Fruit fly (Drosophila melanogaster): ENCODE results near the gene CG10680.

Gene CG10680

dm6 chr2L:19963836-19964235, at the start of gene CG10680:
TSS of gene CG10680 (plus strand) at chr2L:19964136.
- TF ChIP-seq fkh (GFP tag; optimal IDR thresholded peaks at IDR 0.05) (no peak), CG8319 (GFP tag; optimal IDR thresholded peaks at IDR 0.05) (no peak), CG31627 (GFP tag; optimal IDR thresholded peaks at IDR 0.05) (no peak), CG10631 (GFP tag; optimal IDR thresholded peaks at IDR 0.05) (no peak), CG6792 (GFP tag; optimal IDR thresholded peaks at IDR 0.05) (no peak), salr (GFP tag; optimal IDR thresholded peaks at IDR 0.05) (no peak), Hr4 (GFP tag; optimal IDR thresholded peaks at IDR 0.05) (no peak), Hr39 (GFP tag; optimal IDR thresholded peaks at IDR 0.05) (no peak), Met (GFP tag; optimal IDR thresholded peaks at IDR 0.05) (no peak), esn (GFP tag; optimal IDR thresholded peaks at IDR 0.05) (no peak), CG3032 (tag; optimal IDR thresholded peaks at IDR 0.05) (no peak), CG7368 (GFP tag; optimal IDR thresholded peaks at IDR 0.05) (no peak), Eip78C (GFP tag) (no peak), CG11294 (GFP tag; IDR thresholded peaks at IDR 0.05) (no peak)

- 0 out of 2 replicates have a peak, but pooled peaks have one; percentile 12 for TF ChIP-seq CG15336 (GFP tag; IDR thresholded peaks at IDR 0.05)
- TF ChIP-seq CG3919 (GFP tag; optimal IDR thresholded peaks at IDR 0.05), result no peak
- TF ChIP-seq svp (GFP tag), result peak; percentile 39
- no peak for TF ChIP-seq CG10631 (GFP tag; optimal IDR thresholded peaks at IDR 0.05)
- TF ChIP-seq CG8319 (GFP tag; optimal IDR thresholded peaks at IDR 0.05), result no peak
- TF ChIP-seq fkh (GFP tag; optimal IDR thresholded peaks at IDR 0.05), result no peak
- no peak for TF ChIP-seq CG6276 (GFP tag; optimal IDR thresholded peaks at IDR 0.05)
Observed at dm6 chr2L:19915195-19915594, 48.7 kb upstream of the CG10680 start.

dm6 chr2L:19916982-19917381, 47.0 kb upstream of the CG10680 start:
- TF ChIP-seq CG6163 (GFP tag; IDR thresholded peaks at IDR 0.05) (0 out of 3 replicates have a peak, but pooled peaks have one; percentile 8), Eip78C (GFP tag) (peak; percentile 39), Eip93F (GFP tag; optimal IDR thresholded peaks at IDR 0.05) (no peak), CG16779 (tag; optimal IDR thresholded peaks at IDR 0.05) (no peak), vri (GFP tag; optimal IDR thresholded peaks at IDR 0.05) (no peak)

DNA sequence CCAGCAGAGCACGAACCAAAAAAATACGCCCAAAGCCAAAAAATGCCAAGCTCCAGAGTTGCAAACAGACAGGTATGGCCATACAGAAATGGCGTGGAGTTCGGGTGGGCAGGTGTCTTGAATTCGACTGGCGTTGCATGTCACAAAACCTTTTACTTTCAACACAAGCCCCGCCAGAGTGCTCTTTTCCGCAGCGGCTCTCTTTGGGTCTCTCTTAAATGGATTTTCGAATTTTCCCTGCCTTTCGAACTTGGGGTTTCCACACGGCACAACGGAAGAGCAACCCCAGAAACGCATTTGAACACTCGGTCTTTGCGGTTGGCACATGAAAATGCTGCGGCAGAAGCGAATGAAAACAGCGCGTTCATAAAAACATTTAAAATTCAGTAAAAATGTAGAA, 46.1 kb upstream of the CG10680 start:
- TF ChIP-seq CG8119 (GFP tag; IDR thresholded peaks at IDR 0.05) (0 out of 3 replicates have a peak, but pooled peaks have one; percentile 15), Smox (GFP tag; optimal IDR thresholded peaks at IDR 0.05) (no peak), Eip78C (GFP tag) (peak; percentile 59)

- TF ChIP-seq dsx (GFP tag; optimal IDR thresholded peaks at IDR 0.05; ENCODE audit: poor library complexity, severe bottlenecking) (no peak), CG8119 (GFP tag; IDR thresholded peaks at IDR 0.05) (no peak), topi (GFP tag; optimal IDR thresholded peaks at IDR 0.05) (no peak), Sox15 (GFP tag; optimal IDR thresholded peaks at IDR 0.05) (no peak), esn (GFP tag; optimal IDR thresholded peaks at IDR 0.05) (no peak), CG6163 (GFP tag; IDR thresholded peaks at IDR 0.05) (no peak), Ets21C (GFP tag; optimal IDR thresholded peaks at IDR 0.05) (no peak), CG6792 (GFP tag; optimal IDR thresholded peaks at IDR 0.05) (no peak)
Observed at dm6 chr2L:19923786-19924185, 40.1 kb upstream of the CG10680 start.

dm6 chr2L:19930102-19930501, 33.8 kb upstream of the CG10680 start:
- TF ChIP-seq CG11762 (GFP tag; optimal IDR thresholded peaks at IDR 0.05; ENCODE audit: insufficient read depth) (no peak), CG11294 (GFP tag; IDR thresholded peaks at IDR 0.05) (no peak), CG10631 (GFP tag; optimal IDR thresholded peaks at IDR 0.05) (peak; percentile 11), Eip78C (GFP tag) (peak; percentile 80), vri (GFP tag; optimal IDR thresholded peaks at IDR 0.05) (no peak), Ets96B (tag; optimal IDR thresholded peaks at IDR 0.05) (peak; percentile 37), topi (GFP tag; optimal IDR thresholded peaks at IDR 0.05) (no peak), CG6792 (GFP tag; optimal IDR thresholded peaks at IDR 0.05) (peak; percentile 10), Met (GFP tag; optimal IDR thresholded peaks at IDR 0.05) (no peak), acj6 (GFP tag; optimal IDR thresholded peaks at IDR 0.05) (peak; percentile 19), Smox (GFP tag; optimal IDR thresholded peaks at IDR 0.05) (no peak), CG15336 (GFP tag; IDR thresholded peaks at IDR 0.05) (peak; percentile 38; the same call in 1 of the 2 replicates), ss (GFP tag; optimal IDR thresholded peaks at IDR 0.05) (peak in 1 of 2 experiments; percentile 36), eg (GFP tag; IDR thresholded peaks at IDR 0.05) (no peak), Sox102F (GFP tag; optimal IDR thresholded peaks at IDR 0.05) (peak; percentile 0), pdm3 (GFP tag; optimal IDR thresholded peaks at IDR 0.05) (peak; percentile 21), CG32006 (GFP tag; optimal IDR thresholded peaks at IDR 0.05) (peak; percentile 51), CG8119 (GFP tag; IDR thresholded peaks at IDR 0.05) (peak; percentile 22; the same call in 1 of the 3 replicates), CG8319 (GFP tag; optimal IDR thresholded peaks at IDR 0.05) (no peak), CG8632 (GFP tag; optimal IDR thresholded peaks at IDR 0.05) (peak; percentile 9), CG6276 (GFP tag; optimal IDR thresholded peaks at IDR 0.05) (no peak), svp (GFP tag) (peak; percentile 26), OdsH (GFP tag; optimal IDR thresholded peaks at IDR 0.05) (peak; percentile 42), salr (GFP tag; optimal IDR thresholded peaks at IDR 0.05) (peak in 1 of 2 experiments; percentile 13), CG6163 (GFP tag; IDR thresholded peaks at IDR 0.05) (0 out of 3 replicates have a peak, but pooled peaks have one; percentile 21), Eip93F (GFP tag; optimal IDR thresholded peaks at IDR 0.05) (no peak), CG3919 (GFP tag; optimal IDR thresholded peaks at IDR 0.05) (peak; percentile 25), spab (GFP tag; optimal IDR thresholded peaks at IDR 0.05) (peak; percentile 5)
